Fruit fly (Drosophila melanogaster) whole organism, adult: ENCODE data around the gene CG10864.

Experiments
- CG11617 ChIP-seq: fragments of 200-800 bp; sonication (Bioruptor generic); optimal IDR thresholded peaks from 2 replicates; lab custom pipeline; 2017; ENCODE audit warnings: mild to moderate bottlenecking, missing biosample characterization, missing genetic modification reagents, missing genetic modification characterization
- CG1620 ChIP-seq: fragments of 200-800 bp; sonication (Bioruptor generic); optimal IDR thresholded peaks from 2 replicates; lab custom pipeline; 2016; ENCODE audit warnings: missing biosample characterization, missing genetic modification characterization
- Clk ChIP-seq: fragments of 200-800 bp; sonication (Bioruptor generic); optimal IDR thresholded peaks from 2 replicates; lab custom pipeline; 2017; ENCODE audit warnings: missing biosample characterization, missing genetic modification characterization
- Crg-1 ChIP-seq: fragments of 200-800 bp; sonication (Bioruptor generic); optimal IDR thresholded peaks from 2 replicates; lab custom pipeline; 2016; ENCODE audit warnings: missing biosample characterization, missing genetic modification characterization
- Hr96 ChIP-seq: fragments of 200-800 bp; sonication (Bioruptor generic); optimal IDR thresholded peaks from 2 replicates; lab custom pipeline; 2016; ENCODE audit warnings: missing biosample characterization, missing genetic modification characterization
- cic ChIP-seq: fragments of 200-800 bp; sonication (Bioruptor generic); optimal IDR thresholded peaks from 2 replicates; lab custom pipeline; 2017; ENCODE audit warnings: missing biosample characterization, mild to moderate bottlenecking, missing genetic modification characterization, moderate library complexity
- pad ChIP-seq: fragments of 200-800 bp; sonication (Bioruptor generic); optimal IDR thresholded peaks from 3 replicates; lab custom pipeline; 2017; ENCODE audit warnings: missing biosample characterization, missing genetic modification characterization, mild to moderate bottlenecking, moderate library complexity, missing genetic modification reagents
- tj ChIP-seq: fragments of 200-800 bp; sonication (Bioruptor generic); optimal IDR thresholded peaks from 3 replicates; lab custom pipeline; 2017; ENCODE audit warnings: missing biosample characterization, mild to moderate bottlenecking, missing genetic modification characterization, moderate library complexity
- toe ChIP-seq: fragments of 200-800 bp; sonication (Bioruptor generic); optimal IDR thresholded peaks from 2 replicates; lab custom pipeline; 2016; ENCODE audit warnings: missing biosample characterization, missing genetic modification characterization

DNA sequence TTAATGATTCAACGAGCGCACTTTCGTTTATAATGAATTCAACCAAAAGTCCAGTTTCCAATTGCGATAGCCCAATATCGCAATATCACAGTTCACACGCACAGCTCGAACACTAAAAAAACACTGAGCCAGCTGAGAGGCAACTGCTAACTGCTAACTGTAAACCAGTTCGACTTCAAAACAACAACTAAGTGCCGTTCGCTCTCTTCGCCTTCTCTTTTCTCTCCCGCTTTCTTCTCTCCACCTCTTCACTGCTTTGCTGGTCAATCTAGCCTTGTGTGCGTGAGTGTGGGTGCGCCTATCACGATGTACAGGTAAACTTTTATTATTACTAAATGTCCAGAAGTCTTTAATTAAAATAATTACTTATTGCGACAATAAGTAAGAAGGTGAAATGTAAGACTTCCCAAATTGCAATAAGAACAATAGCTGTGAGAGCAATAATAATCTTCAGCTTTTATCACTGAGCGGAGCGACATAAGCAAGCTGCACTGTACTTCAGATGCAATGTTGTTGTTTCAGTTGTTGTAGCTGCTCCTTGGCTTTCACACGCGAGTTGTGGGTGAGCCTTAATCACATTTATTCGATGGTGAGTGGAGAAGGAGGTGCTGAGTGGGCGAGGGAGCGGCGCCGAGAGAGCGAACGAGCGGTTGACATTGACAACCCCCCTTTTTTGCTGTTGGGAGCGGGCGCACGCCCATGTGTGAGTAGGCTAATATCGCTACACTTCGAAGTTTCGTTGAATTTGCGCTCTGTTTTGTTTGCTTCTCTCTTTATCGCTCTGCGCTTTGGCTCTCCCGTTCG is 14.4 kb downstream of the CG10864 start, which contains the start of gene Vti1b:
- TF ChIP-seq tj (GFP tag; lab: Kevin White, UChicago) (peak; percentile 74), toe (GFP tag; lab: Kevin White, UChicago) (peak; percentile 89), CG1620 (GFP tag; lab: Kevin White, UChicago) (peak; percentile 86), Crg-1 (GFP tag; lab: Kevin White, UChicago) (peak; percentile 94), cic (GFP tag; lab: Kevin White, UChicago) (peak; percentile 89), CG11617 (GFP tag; lab: Kevin White, UChicago) (peak; percentile 93), Hr96 (GFP tag; lab: Kevin White, UChicago) (peak; percentile 70), pad (peak; percentile 86), Clk (GFP tag; lab: Kevin White, UChicago) (peak; percentile 87)
